Worm (Caenorhabditis elegans) whole organism, L2 larva: ENCODE data around the gene C30G7.5.

Experiments used
- aly-2 ChIP-seq: fragments of 150-350 bp; optimal IDR thresholded peaks from 2 replicates; lab custom pipeline; 2014; ENCODE audit warnings: missing biosample characterization, missing genetic modification characterization
- ceh-82 ChIP-seq: fragments of 150-350 bp; optimal IDR thresholded peaks from 2 replicates; lab custom pipeline; 2014; ENCODE audit warnings: missing biosample characterization, missing genetic modification characterization
- nhr-10 ChIP-seq: sonication (generic microtip); optimal IDR thresholded peaks from 2 replicates; lab custom pipeline; 2017; ENCODE audit warnings: missing biosample characterization, missing genetic modification characterization
- nhr-25 ChIP-seq: fragments of 150-350 bp; sonication (generic microtip); optimal IDR thresholded peaks from 3 replicates; lab custom pipeline; 2014; ENCODE audit warnings: missing biosample characterization, missing genetic modification characterization
- sma-9 ChIP-seq, 2 experiments: fragments of 150-350 bp in 1 of 2; sonication (generic microtip) in 1 of 2; optimal IDR thresholded peaks; 2 replicates each; lab custom pipeline; 2014 to 2016; ENCODE audit warnings: missing genetic modification characterization in 2 of 2, mild to moderate bottlenecking in 1 of 2, missing biosample characterization in 1 of 2, missing compliant biosample characterization in 1 of 2, missing genetic modification reagents in 1 of 2, moderate library complexity in 1 of 2

DNA sequence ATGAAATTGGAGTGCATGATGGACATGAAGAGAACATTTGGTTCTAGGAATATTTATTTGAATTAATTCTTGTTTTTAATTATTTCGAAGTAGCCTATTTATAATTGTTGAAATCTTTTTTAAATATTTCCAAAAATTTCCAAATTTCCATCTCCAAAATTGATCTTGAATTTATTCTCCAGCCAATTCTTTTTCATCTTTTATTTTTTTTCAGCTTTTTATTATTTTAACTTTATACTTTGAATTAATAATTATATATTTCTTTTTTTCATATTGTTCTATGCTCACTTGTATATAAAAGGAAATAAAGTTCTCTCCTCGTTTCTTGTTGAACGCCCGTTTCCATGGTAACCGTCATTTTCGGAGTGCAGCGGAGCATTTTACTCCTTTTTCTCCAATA lies 25.4 kb upstream of the C30G7.5 start, which contains the start of gene xbx-1:
- TF ChIP-seq ceh-82 = no peak
- no peak for TF ChIP-seq sma-9 (GFP tag; optimal IDR thresholded peaks at IDR 0.05; lab: Kevin White, UChicago)
- no peak for TF ChIP-seq sma-9 (tag; optimal IDR thresholded peaks at IDR 0.05; lab: Kevin White, UChicago)
- TF ChIP-seq aly-2 (tag; lab: Kevin White, UChicago) = no peak
- no peak for TF ChIP-seq nhr-10
- TF ChIP-seq nhr-25 (tag; lab: Kevin White, UChicago) = no peak
